Fruit fly (Drosophila melanogaster) ovary, adult (tissue): Measurements from ENCODE around the gene p.

Experiments
- CG17801 ChIP-seq: fragments of 200-800 bp; optimal IDR thresholded peaks from 2 replicates; lab custom pipeline; 2019; ENCODE audit warnings: missing biosample characterization, mild to moderate bottlenecking, missing genetic modification characterization, moderate library complexity; ENCODE audit not compliant: partially characterized antibody

Gene p

dm6 chr3R:8697772-8698259, 27.3 kb upstream of the p start, which contains the start of gene hb:
Gene hb (minus strand): TSS chr3R:8697822.
- TF ChIP-seq CG17801 (GFP tag; lab: Kevin White, UChicago): no peak

dm6 chr3R:8694110-8694826, 23.8 kb upstream of the p start:
- TF ChIP-seq CG17801 (GFP tag; lab: Kevin White, UChicago): no peak

dm6 chr3R:8686446-8686845, 16.0 kb upstream of the p start:
- TF ChIP-seq CG17801 (GFP tag; lab: Kevin White, UChicago): no peak

- TF ChIP-seq CG17801 (GFP tag; lab: Kevin White, UChicago): no peak
These were observed 14.1 kb upstream of the p start, which contains the start of gene CG44227 for dm6 chr3R:8684328-8685177. Gene CG44227 (minus strand): TSS chr3R:8685176.

dm6 chr3R:8683280-8683679, 12.8 kb upstream of the p start:
- no peak for TF ChIP-seq CG17801 (GFP tag; lab: Kevin White, UChicago)

dm6 chr3R:8680611-8681010, 10.1 kb upstream of the p start:
- no peak for TF ChIP-seq CG17801 (GFP tag; lab: Kevin White, UChicago)

dm6 chr3R:8679934-8680333, 9.4 kb upstream of the p start, which contains the start of gene CG33325:
Gene CG33325 (minus strand): TSS chr3R:8680034.
- no peak for TF ChIP-seq CG17801 (GFP tag; lab: Kevin White, UChicago)

dm6 chr3R:8676560-8677000, 6.1 kb upstream of the p start, which contains the start of the genes Unc50, CG11755 and CG8043:
Gene Unc50 (minus strand): TSS chr3R:8676613.
Gene CG11755 (plus strand): TSS chr3R:8676915.
Gene CG8043 (plus strand): TSS chr3R:8676915.
- TF ChIP-seq CG17801 (GFP tag; lab: Kevin White, UChicago): peak; percentile 88

dm6 chr3R:8673803-8674234, 3.3 kb upstream of the p start, which contains the start of gene mRpL19:
Gene mRpL19 (plus strand): TSS chr3R:8674109.
- peak; percentile 78 for TF ChIP-seq CG17801 (GFP tag; lab: Kevin White, UChicago)

dm6 chr3R:8669900-8670528, 470 bp downstream of the p start:
- no peak for TF ChIP-seq CG17801 (GFP tag; lab: Kevin White, UChicago)

dm6 chr3R:8669029-8669707, 1.3 kb downstream of the p start:
- TF ChIP-seq CG17801 (GFP tag; lab: Kevin White, UChicago): peak; percentile 97

dm6 chr3R:8668024-8668856, 2.2 kb downstream of the p start:
- no peak for TF ChIP-seq CG17801 (GFP tag; lab: Kevin White, UChicago)

- no peak for TF ChIP-seq CG17801 (GFP tag; lab: Kevin White, UChicago)
These were observed 2.9 kb downstream of the p start, which contains the start of gene CG8036 for dm6 chr3R:8667568-8667967. Gene CG8036 (plus strand): TSS chr3R:8667868.
